In the genomic region with DNA sequence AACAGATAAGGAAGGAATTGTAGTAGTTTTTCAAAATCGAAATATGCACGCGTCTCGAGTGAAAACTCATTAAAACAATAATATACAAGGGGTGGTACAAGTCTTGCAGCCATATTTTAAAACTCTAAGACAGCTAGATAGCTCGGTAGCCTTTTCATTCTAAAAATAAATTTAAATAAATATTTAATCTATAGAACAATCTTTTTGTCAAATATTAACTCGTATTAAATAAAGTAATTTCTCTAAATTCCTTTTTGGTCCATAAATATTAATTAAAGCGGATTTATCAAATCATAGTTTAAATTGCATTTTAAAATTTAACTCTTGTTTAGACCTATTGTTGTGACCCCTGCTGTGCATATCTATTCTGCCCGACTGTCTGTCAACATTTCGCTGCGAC, we compare ENCODE assay signal across 1 fruit fly cellular context.
TF ChIP-seq lines count a peak whose summit lies in the region.

No protein-coding gene starts in this region.

TF ChIP-seq in whole organism, embryonic, 481 proteins besides CTCF, POLR2A, EP300 and RAD21 (continued from another document and continues in another):
- TF ChIP-seq Sox102F (GFP tag; optimal IDR thresholded peaks at IDR 0.05; lab: Kevin White, UChicago) (peak; percentile 58), CG9797 (GFP tag; optimal IDR thresholded peaks at IDR 0.05; lab: Kevin White, UChicago) (no peak), Vsx1 (GFP tag; optimal IDR thresholded peaks at IDR 0.05; lab: Kevin White, UChicago) (peak; percentile 31), disco-r (GFP tag; optimal IDR thresholded peaks at IDR 0.05; lab: Kevin White, UChicago) (no peak), Drgx (GFP tag; IDR thresholded peaks at IDR 0.05; lab: Robert Waterston, UW) (no peak), ATbp (GFP tag; optimal IDR thresholded peaks at IDR 0.05; lab: Kevin White, UChicago) (peak; percentile 49), CG5953 (GFP tag; IDR thresholded peaks at IDR 0.05; lab: Robert Waterston, UW) (no peak), Hmr (GFP tag; optimal IDR thresholded peaks at IDR 0.05; lab: Kevin White, UChicago) (peak; percentile 20), Ets65A (GFP tag; lab: Kevin White, UChicago) (no peak), CG6683 (GFP tag; optimal IDR thresholded peaks at IDR 0.05; lab: Kevin White, UChicago) (no peak), CG14965 (GFP tag; optimal IDR thresholded peaks at IDR 0.05; lab: Kevin White, UChicago; ENCODE audit: borderline replicate concordance) (no peak), ash1 (GFP tag; optimal IDR thresholded peaks at IDR 0.05; lab: Kevin White, UChicago) (no peak), CG18599 (GFP tag; optimal IDR thresholded peaks at IDR 0.05; lab: Kevin White, UChicago) (peak; percentile 63), Awh (GFP tag; IDR thresholded peaks at IDR 0.05; lab: Robert Waterston, UW) (no peak), sima (GFP tag; optimal IDR thresholded peaks at IDR 0.05; lab: Kevin White, UChicago) (no peak), Max (GFP tag; optimal IDR thresholded peaks at IDR 0.05; lab: Kevin White, UChicago) (peak; percentile 6), CG12942 (GFP tag; optimal IDR thresholded peaks at IDR 0.05; lab: Kevin White, UChicago) (peak; percentile 17), CG11093 (GFP tag; IDR thresholded peaks at IDR 0.05; lab: Robert Waterston, UW) (no peak), NC2β (GFP tag; optimal IDR thresholded peaks at IDR 0.05; lab: Kevin White, UChicago) (no peak), D19B (GFP tag; optimal IDR thresholded peaks at IDR 0.05; lab: Kevin White, UChicago) (no peak), CG10959 (GFP tag; IDR thresholded peaks at IDR 0.05; lab: Robert Waterston, UW) (peak; percentile 35; the same call in 1 of the 2 replicates), E2f1 (GFP tag; IDR thresholded peaks at IDR 0.05; lab: Robert Waterston, UW) (no peak), NK7.1 (GFP tag; optimal IDR thresholded peaks at IDR 0.05; lab: Kevin White, UChicago) (no peak), CG9876 (GFP tag; optimal IDR thresholded peaks at IDR 0.05; lab: Kevin White, UChicago) (no peak), Ravus (GFP tag; IDR thresholded peaks at IDR 0.05; lab: Robert Waterston, UW) (no peak), pb (GFP tag; optimal IDR thresholded peaks at IDR 0.05; lab: Kevin White, UChicago) (no peak), CG33213 (GFP tag; optimal IDR thresholded peaks at IDR 0.05; lab: Kevin White, UChicago) (no peak), Opbp (GFP tag; IDR thresholded peaks at IDR 0.05; lab: Robert Waterston, UW; ENCODE audit: partially characterized antibody) (no peak), bowl (GFP tag; IDR thresholded peaks at IDR 0.05; lab: Robert Waterston, UW) (no peak), CG6272 (GFP tag; IDR thresholded peaks at IDR 0.05; lab: Robert Waterston, UW) (no peak), CG32767 (GFP tag; IDR thresholded peaks at IDR 0.05; lab: Robert Waterston, UW) (no peak), CG1647 (GFP tag; optimal IDR thresholded peaks at IDR 0.05; lab: Kevin White, UChicago) (no peak), CG7271 (tag; optimal IDR thresholded peaks at IDR 0.05; lab: Kevin White, UChicago) (no peak), repo (GFP tag; optimal IDR thresholded peaks at IDR 0.05; lab: Kevin White, UChicago) (no peak), gem (tag; optimal IDR thresholded peaks at IDR 0.05; lab: Kevin White, UChicago) (peak; percentile 79), CG7745 (tag; optimal IDR thresholded peaks at IDR 0.05; lab: Kevin White, UChicago) (no peak), CG14014 (GFP tag; IDR thresholded peaks at IDR 0.05; lab: Robert Waterston, UW) (no peak), Neu2 (GFP tag; optimal IDR thresholded peaks at IDR 0.05; lab: Kevin White, UChicago; ENCODE audit: borderline replicate concordance) (no peak), lov (optimal IDR thresholded peaks at IDR 0.05; lab: Kevin White, UChicago) (no peak), lov (GFP tag; IDR thresholded peaks at IDR 0.05; lab: Robert Waterston, UW) (no peak), Chrac-16 (GFP tag; optimal IDR thresholded peaks at IDR 0.05; lab: Kevin White, UChicago) (peak; percentile 28), Dad (GFP tag; optimal IDR thresholded peaks at IDR 0.05; lab: Kevin White, UChicago) (no peak), Mrtf (GFP tag; IDR thresholded peaks at IDR 0.05; lab: Robert Waterston, UW) (no peak), Dll (GFP tag; IDR thresholded peaks at IDR 0.05; lab: Robert Waterston, UW; ENCODE audit: partially characterized antibody) (no peak), CG17802 (tag; optimal IDR thresholded peaks at IDR 0.05; lab: Kevin White, UChicago) (no peak), ato (GFP tag; IDR thresholded peaks at IDR 0.05; lab: Robert Waterston, UW; ENCODE audit: partially characterized antibody) (no peak), CG11560 (tag; IDR thresholded peaks at IDR 0.05; lab: Robert Waterston, UW) (no peak), Fer2 (tag; optimal IDR thresholded peaks at IDR 0.05; lab: Kevin White, UChicago) (no peak), Lim3 (GFP tag; IDR thresholded peaks at IDR 0.05; lab: Robert Waterston, UW) (no peak), stwl (tag; optimal IDR thresholded peaks at IDR 0.05; lab: Kevin White, UChicago) (peak; percentile 2), CG4617 (GFP tag; optimal IDR thresholded peaks at IDR 0.05; lab: Kevin White, UChicago; ENCODE audit: borderline replicate concordance) (no peak), nom (GFP tag; optimal IDR thresholded peaks at IDR 0.05; lab: Kevin White, UChicago) (no peak), CG10462 (GFP tag; optimal IDR thresholded peaks at IDR 0.05; lab: Kevin White, UChicago) (no peak), ci (GFP tag; IDR thresholded peaks at IDR 0.05; lab: Robert Waterston, UW) (no peak), dmrt99B (tag; optimal IDR thresholded peaks at IDR 0.05; lab: Kevin White, UChicago) (peak; percentile 72), MBD-R2 (GFP tag; IDR thresholded peaks at IDR 0.05; lab: Robert Waterston, UW) (no peak), unpg (GFP tag; optimal IDR thresholded peaks at IDR 0.05; lab: Kevin White, UChicago) (peak; percentile 44), CG6765 (GFP tag; optimal IDR thresholded peaks at IDR 0.05; lab: Kevin White, UChicago) (no peak), CG7357 (GFP tag; IDR thresholded peaks at IDR 0.05; lab: Robert Waterston, UW) (no peak; the same call in 2 of the 3 replicates), dan (GFP tag; IDR thresholded peaks at IDR 0.05; lab: Robert Waterston, UW) (no peak), ind (GFP tag; optimal IDR thresholded peaks at IDR 0.05; lab: Kevin White, UChicago) (peak; percentile 4), CG18764 (GFP tag; optimal IDR thresholded peaks at IDR 0.05; lab: Kevin White, UChicago) (peak; percentile 0), Scr (GFP tag; IDR thresholded peaks at IDR 0.05; lab: Robert Waterston, UW; ENCODE audit: partially characterized antibody) (no peak), tap (tag; optimal IDR thresholded peaks at IDR 0.05; lab: Kevin White, UChicago) (peak; percentile 45), CG16779 (GFP tag; IDR thresholded peaks at IDR 0.05; lab: Robert Waterston, UW) (no peak), Tbp (GFP tag; optimal IDR thresholded peaks at IDR 0.05; lab: Kevin White, UChicago) (no peak), CG17829 (tag; optimal IDR thresholded peaks at IDR 0.05; lab: Kevin White, UChicago) (peak; percentile 83), cad (GFP tag; optimal IDR thresholded peaks at IDR 0.05; lab: Kevin White, UChicago) (no peak), CG13287 (GFP tag; IDR thresholded peaks at IDR 0.05; lab: Robert Waterston, UW; ENCODE audit: partially characterized antibody) (no peak), CG10543 (GFP tag; optimal IDR thresholded peaks at IDR 0.05; lab: Kevin White, UChicago) (no peak), HLH54F (GFP tag; optimal IDR thresholded peaks at IDR 0.05; lab: Kevin White, UChicago) (no peak), gcm2 (GFP tag; optimal IDR thresholded peaks at IDR 0.05; lab: Kevin White, UChicago) (no peak), h (optimal IDR thresholded peaks at IDR 0.05; lab: Kevin White, UChicago) (no peak), fd102C (GFP tag; optimal IDR thresholded peaks at IDR 0.05; lab: Kevin White, UChicago) (no peak), CG9727 (GFP tag; optimal IDR thresholded peaks at IDR 0.05; lab: Kevin White, UChicago) (peak; percentile 87), gsb-n (tag; optimal IDR thresholded peaks at IDR 0.05; lab: Kevin White, UChicago) (no peak), zfh1 (GFP tag; IDR thresholded peaks at IDR 0.05; lab: Robert Waterston, UW) (peak; percentile 53; the same call in 1 of the 3 replicates), sc (optimal IDR thresholded peaks at IDR 0.05; lab: Kevin White, UChicago) (no peak), sc (GFP tag; optimal IDR thresholded peaks at IDR 0.05; lab: Kevin White, UChicago) (peak; percentile 71), CG17186 (GFP tag; optimal IDR thresholded peaks at IDR 0.05; lab: Kevin White, UChicago) (peak; percentile 5), ac (GFP tag; optimal IDR thresholded peaks at IDR 0.05; lab: Kevin White, UChicago) (no peak), CG8765 (GFP tag; IDR thresholded peaks at IDR 0.05; lab: Robert Waterston, UW) (no peak), CG10267 (tag; optimal IDR thresholded peaks at IDR 0.05; lab: Kevin White, UChicago) (peak; percentile 81), Hr51 (GFP tag; optimal IDR thresholded peaks at IDR 0.05; lab: Kevin White, UChicago) (peak in 1 of 2 experiments; percentile 55), Hr3 (GFP tag; optimal IDR thresholded peaks at IDR 0.05; lab: Kevin White, UChicago) (peak; percentile 59), CG18262 (tag; optimal IDR thresholded peaks at IDR 0.05; lab: Kevin White, UChicago) (peak; percentile 92), tll (GFP tag; optimal IDR thresholded peaks at IDR 0.05; lab: Kevin White, UChicago) (no peak), cg (GFP tag; optimal IDR thresholded peaks at IDR 0.05; lab: Kevin White, UChicago) (no peak), CG13123 (GFP tag; optimal IDR thresholded peaks at IDR 0.05; lab: Kevin White, UChicago) (no peak), Hsf (GFP tag; optimal IDR thresholded peaks at IDR 0.05; lab: Kevin White, UChicago) (no peak), lbe (GFP tag; optimal IDR thresholded peaks at IDR 0.05; lab: Kevin White, UChicago) (no peak), bcd (GFP tag; optimal IDR thresholded peaks at IDR 0.05; lab: Kevin White, UChicago) (peak; percentile 54), MTF-1 (GFP tag; optimal IDR thresholded peaks at IDR 0.05; lab: Kevin White, UChicago; ENCODE audit: borderline replicate concordance) (no peak), CG15269 (tag; optimal IDR thresholded peaks at IDR 0.05; lab: Kevin White, UChicago) (peak; percentile 42), Dp (GFP tag; optimal IDR thresholded peaks at IDR 0.05; lab: Kevin White, UChicago) (no peak), CG11504 (tag; optimal IDR thresholded peaks at IDR 0.05; lab: Kevin White, UChicago) (peak; percentile 81), kni (GFP tag; optimal IDR thresholded peaks at IDR 0.05; lab: Kevin White, UChicago) (no peak), esg (GFP tag; conservative IDR thresholded peaks at IDR 0.05; lab: Robert Waterston, UW) (0 out of 2 replicates have a peak, but pooled peaks have one; percentile 16), wdn (GFP tag; IDR thresholded peaks at IDR 0.05; lab: Robert Waterston, UW) (no peak), ewg (GFP tag; optimal IDR thresholded peaks at IDR 0.05; lab: Kevin White, UChicago) (peak; percentile 44), en (GFP tag; optimal IDR thresholded peaks at IDR 0.05; lab: Kevin White, UChicago) (no peak), trem (tag; optimal IDR thresholded peaks at IDR 0.05; lab: Kevin White, UChicago) (peak; percentile 73), Spps (tag; optimal IDR thresholded peaks at IDR 0.05; lab: Kevin White, UChicago) (peak; percentile 73), ham (GFP tag; IDR thresholded peaks at IDR 0.05; lab: Robert Waterston, UW) (no peak), CG43689 (GFP tag; IDR thresholded peaks at IDR 0.05; lab: Robert Waterston, UW) (no peak), pan (optimal IDR thresholded peaks at IDR 0.05; lab: Kevin White, UChicago) (no peak), pan (GFP tag; optimal IDR thresholded peaks at IDR 0.05 in 1 of 2, IDR thresholded peaks at IDR 0.05 in 1 of 2) (peak in 1 of 2 experiments; percentile 49), CG30431 (GFP tag; optimal IDR thresholded peaks at IDR 0.05; lab: Kevin White, UChicago) (peak; percentile 41), CG10209 (GFP tag; optimal IDR thresholded peaks at IDR 0.05; lab: Kevin White, UChicago) (peak; percentile 63), CG5245 (GFP tag; optimal IDR thresholded peaks at IDR 0.05; lab: Kevin White, UChicago) (no peak), otp (GFP tag; IDR thresholded peaks at IDR 0.05; lab: Robert Waterston, UW) (no peak), rib (GFP tag; IDR thresholded peaks at IDR 0.05; lab: Robert Waterston, UW) (no peak), HLH3B (GFP tag; IDR thresholded peaks at IDR 0.05; lab: Robert Waterston, UW) (no peak), Adf1 (GFP tag; IDR thresholded peaks at IDR 0.05; lab: Robert Waterston, UW) (no peak), amos (GFP tag; IDR thresholded peaks at IDR 0.05; lab: Robert Waterston, UW; ENCODE audit: partially characterized antibody) (no peak), Rx (GFP tag; IDR thresholded peaks at IDR 0.05; lab: Robert Waterston, UW) (0 out of 2 replicates have a peak, but pooled peaks have one; percentile 6), Nf-YA (GFP tag; IDR thresholded peaks at IDR 0.05; lab: Robert Waterston, UW) (no peak), Camta (GFP tag; optimal IDR thresholded peaks at IDR 0.05; lab: Kevin White, UChicago) (no peak), mld (GFP tag; IDR thresholded peaks at IDR 0.05; lab: Robert Waterston, UW; ENCODE audit: partially characterized antibody) (no peak), wek (GFP tag; optimal IDR thresholded peaks at IDR 0.05; lab: Kevin White, UChicago) (no peak), Dref (GFP tag; IDR thresholded peaks at IDR 0.05; lab: Robert Waterston, UW) (no peak), CG8089 (GFP tag; optimal IDR thresholded peaks at IDR 0.05; lab: Kevin White, UChicago) (no peak), Xrp1 (GFP tag; IDR thresholded peaks at IDR 0.05; lab: Robert Waterston, UW) (peak; percentile 63; the same call in 1 of the 2 replicates), CG15601 (tag; optimal IDR thresholded peaks at IDR 0.05; lab: Kevin White, UChicago) (peak; percentile 79), CG4854 (GFP tag; optimal IDR thresholded peaks at IDR 0.05; lab: Kevin White, UChicago) (no peak), shn (GFP tag; optimal IDR thresholded peaks at IDR 0.05; lab: Kevin White, UChicago) (no peak), CG8478 (optimal IDR thresholded peaks at IDR 0.05; lab: Kevin White, UChicago) (no peak), jigr1 (GFP tag; IDR thresholded peaks at IDR 0.05; lab: Robert Waterston, UW) (no peak), psq (GFP tag; optimal IDR thresholded peaks at IDR 0.05; lab: Kevin White, UChicago) (no peak), CG10321 (GFP tag; IDR thresholded peaks at IDR 0.05; lab: Robert Waterston, UW) (no peak), tgo (GFP tag; IDR thresholded peaks at IDR 0.05; lab: Robert Waterston, UW) (no peak)
